Fruit fly (Drosophila melanogaster): ENCODE data around the gene Karl.

The Karl gene

dm6 chrX:11775987-11776587 lies 11.1 kb upstream of the Karl start (continued):
- TF ChIP-seq hth (optimal IDR thresholded peaks at IDR 0.05) = no peak
- TF ChIP-seq fd96Cb (tag; optimal IDR thresholded peaks at IDR 0.05) = peak; percentile 59
- TF ChIP-seq btn (GFP tag; optimal IDR thresholded peaks at IDR 0.05) = peak; percentile 17
- peak; percentile 7 for TF ChIP-seq NfI (GFP tag; optimal IDR thresholded peaks at IDR 0.05)
- no peak for TF ChIP-seq CG12769 (tag; optimal IDR thresholded peaks at IDR 0.05)
- 0 out of 3 replicates have a peak, but pooled peaks have one; percentile 31 for TF ChIP-seq H15 (GFP tag; IDR thresholded peaks at IDR 0.05)
- no peak for TF ChIP-seq CG11504 (tag; optimal IDR thresholded peaks at IDR 0.05)
- no peak for TF ChIP-seq Hr78 (GFP tag; optimal IDR thresholded peaks at IDR 0.05)
- peak; percentile 46 for TF ChIP-seq CG4820 (GFP tag; optimal IDR thresholded peaks at IDR 0.05)
- TF ChIP-seq ERR (GFP tag; optimal IDR thresholded peaks at IDR 0.05) = no peak
- peak; percentile 34 for TF ChIP-seq CG12219 (GFP tag; optimal IDR thresholded peaks at IDR 0.05)
- peak; percentile 52 for TF ChIP-seq zen (tag; optimal IDR thresholded peaks at IDR 0.05)
- no peak for TF ChIP-seq Abd-B (GFP tag; optimal IDR thresholded peaks at IDR 0.05)
- TF ChIP-seq her (GFP tag; optimal IDR thresholded peaks at IDR 0.05) = no peak
- no peak for TF ChIP-seq Kr (GFP tag; optimal IDR thresholded peaks at IDR 0.05)
- TF ChIP-seq CG2129 (GFP tag; IDR thresholded peaks at IDR 0.05; ENCODE audit: partially characterized antibody) = no peak
- TF ChIP-seq corto (GFP tag; optimal IDR thresholded peaks at IDR 0.05) = peak; percentile 38
- TF ChIP-seq pum (GFP tag; optimal IDR thresholded peaks at IDR 0.05) = peak; percentile 49
- no peak for TF ChIP-seq CG12071 (GFP tag; optimal IDR thresholded peaks at IDR 0.05)
- TF ChIP-seq Lhr (GFP tag; optimal IDR thresholded peaks at IDR 0.05) = peak; percentile 12
- peak; percentile 15 for TF ChIP-seq CG8944 (GFP tag; optimal IDR thresholded peaks at IDR 0.05)
- TF ChIP-seq lilli (GFP tag; optimal IDR thresholded peaks at IDR 0.05) = no peak
- no peak for TF ChIP-seq CG43689 (GFP tag; IDR thresholded peaks at IDR 0.05)
- TF ChIP-seq CG17829 (tag; optimal IDR thresholded peaks at IDR 0.05) = peak; percentile 80
- peak in 1 of 2 experiments; percentile 18 for TF ChIP-seq Trl (optimal IDR thresholded peaks at IDR 0.05)
- peak; percentile 24 for TF ChIP-seq Trl (GFP tag; optimal IDR thresholded peaks at IDR 0.05)
- peak in 1 of 3 experiments; percentile 76 for TF ChIP-seq lola (GFP tag; optimal IDR thresholded peaks at IDR 0.05)
- peak; percentile 30; the same call in 1 of the 2 replicates for TF ChIP-seq dan (GFP tag; IDR thresholded peaks at IDR 0.05)
- peak; percentile 55 for TF ChIP-seq sisA (GFP tag; IDR thresholded peaks at IDR 0.05)
- no peak for TF ChIP-seq Ravus (GFP tag; IDR thresholded peaks at IDR 0.05)
- TF ChIP-seq dpn (GFP tag; optimal IDR thresholded peaks at IDR 0.05) = peak in 1 of 2 experiments; percentile 50
- peak; percentile 68 for TF ChIP-seq CG10267 (tag; optimal IDR thresholded peaks at IDR 0.05)
- no peak for TF ChIP-seq ap (GFP tag; IDR thresholded peaks at IDR 0.05)
- TF ChIP-seq CG7786 (GFP tag; optimal IDR thresholded peaks at IDR 0.05) = peak; percentile 6
- peak; percentile 55 for TF ChIP-seq D19A (tag; optimal IDR thresholded peaks at IDR 0.05)
- no peak for TF ChIP-seq pan (optimal IDR thresholded peaks at IDR 0.05)
- peak in 1 of 2 experiments; percentile 30 for TF ChIP-seq pan (GFP tag; optimal IDR thresholded peaks at IDR 0.05 in 1 of 2, IDR thresholded peaks at IDR 0.05 in 1 of 2)
- peak; percentile 34; the same call in 1 of the 2 replicates for TF ChIP-seq ranshi (GFP tag; IDR thresholded peaks at IDR 0.05)
- TF ChIP-seq CG15011 (GFP tag; optimal IDR thresholded peaks at IDR 0.05) = peak; percentile 2
- peak; percentile 2 for TF ChIP-seq eyg (GFP tag; optimal IDR thresholded peaks at IDR 0.05)
- TF ChIP-seq CG10654 (GFP tag; optimal IDR thresholded peaks at IDR 0.05) = peak; percentile 33
- peak; percentile 75 for TF ChIP-seq CG9727 (GFP tag; optimal IDR thresholded peaks at IDR 0.05)
- no peak for TF ChIP-seq wek (GFP tag; optimal IDR thresholded peaks at IDR 0.05)
- peak; percentile 92 for TF ChIP-seq sens (GFP tag)
- peak; percentile 27; the same call in 1 of the 2 replicates for TF ChIP-seq peb (GFP tag; IDR thresholded peaks at IDR 0.05)
- TF ChIP-seq Pdp1 (GFP tag; optimal IDR thresholded peaks at IDR 0.05) = peak in 1 of 2 experiments; percentile 48
- peak; percentile 23 for TF ChIP-seq CG8290 (GFP tag; optimal IDR thresholded peaks at IDR 0.05)
- peak in 1 of 2 experiments; percentile 18 for TF ChIP-seq CG8290 (tag; optimal IDR thresholded peaks at IDR 0.05)
- TF ChIP-seq CG16815 (GFP tag; optimal IDR thresholded peaks at IDR 0.05) = peak; percentile 63
- no peak for TF ChIP-seq ems (GFP tag; optimal IDR thresholded peaks at IDR 0.05)
- peak; percentile 49; the same call in 1 of the 3 replicates for TF ChIP-seq CG34422 (GFP tag; IDR thresholded peaks at IDR 0.05)
